Worm (Caenorhabditis elegans) whole organism, early embryonic: ENCODE data around the gene sdz-13.

Experiments
- B0310.2 ChIP-seq: sonication (generic microtip); optimal IDR thresholded peaks from 2 replicates; lab custom pipeline; 2016; ENCODE audit warnings: mild to moderate bottlenecking, missing genetic modification characterization, missing compliant biosample characterization
- aly-1 ChIP-seq: sonication (generic microtip); optimal IDR thresholded peaks from 2 replicates; lab custom pipeline; 2016; ENCODE audit warnings: missing genetic modification characterization, missing compliant biosample characterization
- pes-1 ChIP-seq: fragments of 200-800 bp; sonication (Bioruptor generic); IDR thresholded peaks from 2 replicates; pipeline ENCODE4 v1.3.6; 2022; ENCODE audit warnings: missing genetic modification reagents, missing genetic modification characterization, missing compliant biosample characterization
- scrt-1 ChIP-seq: fragments of 200-800 bp; sonication (Bioruptor generic); IDR thresholded peaks from 2 replicates; pipeline ENCODE4 v1.3.6; 2022; ENCODE audit warnings: missing genetic modification characterization, missing compliant biosample characterization
- tbx-11 ChIP-seq: fragments of 200-800 bp; sonication (Bioruptor generic); IDR thresholded peaks from 2 replicates; pipeline ENCODE4 v1.3.6; 2022; ENCODE audit warnings: missing genetic modification characterization, missing compliant biosample characterization

DNA sequence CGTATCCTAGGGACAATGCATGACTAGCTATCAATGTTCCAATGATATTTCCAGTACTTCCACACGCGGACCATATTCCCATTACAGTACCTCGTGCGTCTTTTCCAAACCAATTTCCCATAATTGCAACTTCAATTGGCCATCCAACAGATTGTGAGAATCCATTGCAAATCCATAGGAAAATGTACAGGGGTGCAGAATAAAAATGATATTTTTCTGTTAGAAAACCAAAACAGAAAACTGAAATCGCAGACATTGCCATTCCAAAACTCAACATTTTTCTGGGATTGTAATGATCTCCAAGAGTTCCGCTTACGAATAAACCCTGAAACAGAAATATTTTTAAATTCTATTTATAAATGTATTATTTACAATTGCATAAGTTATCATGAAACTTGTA lies 28.3 kb downstream of the sdz-13 start:
- TF ChIP-seq scrt-1 (GFP tag; lab: Robert Waterston, UW) (no peak), tbx-11 (GFP tag; lab: Robert Waterston, UW) (no peak), B0310.2 (tag; lab: Kevin White, UChicago) (no peak), pes-1 (GFP tag; lab: Robert Waterston, UW) (no peak), aly-1 (no peak)
